Fruit fly (Drosophila melanogaster): ENCODE results near the gene Atg1.

Atg1 gene

DNA sequence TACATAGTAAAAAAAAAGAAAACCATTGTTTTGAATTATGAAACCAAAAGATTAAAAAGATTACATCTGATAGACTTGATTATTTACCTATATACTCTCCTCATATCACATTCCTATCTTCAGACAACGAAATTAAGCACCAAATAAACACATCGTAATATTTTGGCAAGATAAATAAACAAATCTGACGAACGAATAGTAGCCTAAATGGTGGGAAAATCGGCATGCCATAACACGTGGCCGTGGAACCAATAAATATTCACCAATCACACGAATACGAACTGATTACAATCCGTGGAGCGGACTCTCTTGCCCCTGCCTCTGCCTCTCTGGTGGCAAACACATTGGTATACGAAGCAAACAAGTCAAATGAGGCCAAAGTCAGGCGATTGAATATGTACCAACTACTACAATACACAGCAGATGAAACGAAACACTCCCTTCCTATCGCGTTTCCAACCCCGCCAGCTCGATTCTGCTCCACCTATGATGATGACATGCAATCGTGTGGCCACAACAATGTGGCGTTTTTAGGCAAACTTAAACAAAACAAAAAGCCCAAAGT is 8.8 kb downstream of the Atg1 start (continued):
- TF ChIP-seq CG10431 (GFP tag; optimal IDR thresholded peaks at IDR 0.05) (no peak), Meics (GFP tag; optimal IDR thresholded peaks at IDR 0.05) (peak; percentile 14)

DNA sequence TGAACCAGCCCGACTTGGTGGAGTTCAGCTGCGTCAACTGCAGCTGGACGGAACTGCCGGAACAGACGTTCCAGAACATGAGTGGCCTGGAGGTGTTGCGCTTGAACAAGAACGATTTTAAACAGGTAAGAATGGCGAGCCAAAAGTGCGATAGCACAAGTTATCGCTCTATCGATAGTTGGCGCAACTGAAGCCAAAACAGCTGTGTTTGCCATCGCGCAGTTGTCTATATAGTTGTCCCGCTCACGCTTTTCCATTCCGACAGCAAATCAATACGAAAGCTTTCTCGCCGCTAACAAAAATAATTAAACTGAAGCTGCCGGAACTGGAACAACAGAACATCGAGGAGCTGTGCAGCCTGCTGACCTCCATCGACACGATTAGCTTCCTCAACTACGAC is 10.4 kb downstream of the Atg1 start:
- no peak for TF ChIP-seq CG10462 (GFP tag; optimal IDR thresholded peaks at IDR 0.05)
- TF ChIP-seq lmd (GFP tag; IDR thresholded peaks at IDR 0.05), result no peak
- peak; percentile 21 for TF ChIP-seq HmgD (GFP tag; optimal IDR thresholded peaks at IDR 0.05)
- no peak for TF ChIP-seq jigr1 (GFP tag; IDR thresholded peaks at IDR 0.05)
- no peak for TF ChIP-seq CG10979 (tag; optimal IDR thresholded peaks at IDR 0.05)
- peak; percentile 29 for TF ChIP-seq CG2116 (GFP tag; optimal IDR thresholded peaks at IDR 0.05)
- peak; percentile 62 for TF ChIP-seq stwl (tag; optimal IDR thresholded peaks at IDR 0.05)
- peak; percentile 84 for TF ChIP-seq hbn (GFP tag; IDR thresholded peaks at IDR 0.05; ENCODE audit: partially characterized antibody)
- TF ChIP-seq phol (tag; optimal IDR thresholded peaks at IDR 0.05), result no peak
- no peak for TF ChIP-seq Ets97D (GFP tag; optimal IDR thresholded peaks at IDR 0.05)
- TF ChIP-seq CG11456 (GFP tag; IDR thresholded peaks at IDR 0.05), result no peak
- TF ChIP-seq inv (GFP tag; IDR thresholded peaks at IDR 0.05; ENCODE audit: partially characterized antibody), result peak; percentile 60
- TF ChIP-seq bab2 (GFP tag; optimal IDR thresholded peaks at IDR 0.05), result no peak
- TF ChIP-seq CG3838 (GFP tag; optimal IDR thresholded peaks at IDR 0.05), result no peak
- TF ChIP-seq Taf1 (GFP tag; IDR thresholded peaks at IDR 0.05), result no peak
- peak; percentile 65 for TF ChIP-seq Nf-YB (GFP tag; optimal IDR thresholded peaks at IDR 0.05)
- TF ChIP-seq CG17802 (tag; optimal IDR thresholded peaks at IDR 0.05), result no peak
- TF ChIP-seq CG14710 (tag; optimal IDR thresholded peaks at IDR 0.05), result peak; percentile 2
- peak; percentile 84 for TF ChIP-seq CG6791 (GFP tag; IDR thresholded peaks at IDR 0.05; ENCODE audit: partially characterized antibody)
- TF ChIP-seq CG17829 (tag; optimal IDR thresholded peaks at IDR 0.05), result peak; percentile 12
- no peak for TF ChIP-seq CG33557 (GFP tag; optimal IDR thresholded peaks at IDR 0.05)
- no peak for TF ChIP-seq klu (GFP tag; IDR thresholded peaks at IDR 0.05)
- TF ChIP-seq ase (GFP tag; IDR thresholded peaks at IDR 0.05), result no peak
- peak; percentile 62; the same call in 1 of the 3 replicates for TF ChIP-seq CG2199 (GFP tag; IDR thresholded peaks at IDR 0.05)
- peak; percentile 82 for TF ChIP-seq BEAF-32 (GFP tag; optimal IDR thresholded peaks at IDR 0.05)
- peak; percentile 51 for TF ChIP-seq CG1603 (tag; optimal IDR thresholded peaks at IDR 0.05)
- peak; percentile 6 for TF ChIP-seq CG17359 (tag; optimal IDR thresholded peaks at IDR 0.05)
- peak; percentile 36 for TF ChIP-seq Fer1 (GFP tag; optimal IDR thresholded peaks at IDR 0.05)
- peak; percentile 19 for TF ChIP-seq CG34376 (GFP tag; optimal IDR thresholded peaks at IDR 0.05)
- 0 out of 2 replicates have a peak, but pooled peaks have one; percentile 19 for TF ChIP-seq CG7372 (GFP tag; IDR thresholded peaks at IDR 0.05)
- TF ChIP-seq CG7963 (GFP tag; IDR thresholded peaks at IDR 0.05; ENCODE audit: partially characterized antibody), result peak; percentile 79; the same call in 2 of the 3 replicates
- TF ChIP-seq lab (GFP tag; optimal IDR thresholded peaks at IDR 0.05), result peak; percentile 19
- TF ChIP-seq az2 (GFP tag; optimal IDR thresholded peaks at IDR 0.05), result no peak
- TF ChIP-seq sob (GFP tag; IDR thresholded peaks at IDR 0.05), result 0 out of 2 replicates have a peak, but pooled peaks have one; percentile 30
- no peak for TF ChIP-seq CG3281 (GFP tag; optimal IDR thresholded peaks at IDR 0.05)
- peak; percentile 72 for TF ChIP-seq HmgZ (tag; optimal IDR thresholded peaks at IDR 0.05)
- no peak for TF ChIP-seq Adf1 (GFP tag; IDR thresholded peaks at IDR 0.05)
- no peak for TF ChIP-seq slou (GFP tag; optimal IDR thresholded peaks at IDR 0.05)
- no peak for TF ChIP-seq Fer2 (tag; optimal IDR thresholded peaks at IDR 0.05)
- no peak for TF ChIP-seq ham (GFP tag; IDR thresholded peaks at IDR 0.05)
- TF ChIP-seq Eip74EF (GFP tag; optimal IDR thresholded peaks at IDR 0.05), result no peak
- no peak for TF ChIP-seq Side (GFP tag; optimal IDR thresholded peaks at IDR 0.05)
- peak; percentile 82 for TF ChIP-seq Med (GFP tag)
- peak; percentile 89 for TF ChIP-seq HLH4C (GFP tag; IDR thresholded peaks at IDR 0.05; ENCODE audit: partially characterized antibody)
- TF ChIP-seq CG34422 (GFP tag; IDR thresholded peaks at IDR 0.05), result peak; percentile 49; the same call in 1 of the 3 replicates
- TF ChIP-seq Bdp1 (GFP tag; optimal IDR thresholded peaks at IDR 0.05), result no peak

All from whole organism, embryonic.